Worm (Caenorhabditis elegans) whole organism, L4 larva: ENCODE results near the gene lir-1.

Experiments used
- D1046.2 ChIP-seq: fragments of 200-800 bp; sonication (Bioruptor generic); IDR thresholded peaks from 2 replicates; pipeline ENCODE4 v1.3.6; 2022; ENCODE audit warnings: missing genetic modification characterization, missing compliant biosample characterization
- F10B5.3 ChIP-seq: sonication (generic microtip); optimal IDR thresholded peaks from 2 replicates; lab custom pipeline; 2016; ENCODE audit warnings: mild to moderate bottlenecking, missing genetic modification characterization, missing compliant biosample characterization
- F26F4.8 ChIP-seq: fragments of 200-800 bp; sonication (Bioruptor generic); conservative IDR thresholded peaks from 2 replicates; pipeline ENCODE4 v1.3.6; 2022; ENCODE audit warnings: missing genetic modification characterization, missing compliant biosample characterization
- F44E2.7 ChIP-seq: fragments of 200-800 bp; sonication (Bioruptor generic); IDR thresholded peaks from 2 replicates; pipeline ENCODE4 v2.1.2; 2022; ENCODE audit warnings: missing genetic modification characterization, missing compliant biosample characterization
- T26A8.4 ChIP-seq: fragments of 200-800 bp; sonication (Bioruptor generic); IDR thresholded peaks from 2 replicates; pipeline ENCODE4 v1.3.6; 2022; ENCODE audit warnings: missing genetic modification characterization, missing compliant biosample characterization
- Y75B8A.6 ChIP-seq: fragments of 200-800 bp; sonication (Bioruptor generic); IDR thresholded peaks from 2 replicates; pipeline ENCODE4 v1.3.6; 2022; ENCODE audit warnings: missing genetic modification reagents, missing genetic modification characterization, missing compliant biosample characterization
- ZK337.2 ChIP-seq: fragments of 200-800 bp; sonication (Bioruptor generic); IDR thresholded peaks from 2 replicates; pipeline ENCODE4 v1.3.6; 2022; ENCODE audit warnings: missing genetic modification reagents, missing genetic modification characterization, missing compliant biosample characterization
- ZK546.5 ChIP-seq, 2 experiments: sonication (generic microtip); optimal IDR thresholded peaks; 2 replicates each; lab custom pipeline; 2017; ENCODE audit warnings: missing biosample characterization in 2 of 2, missing genetic modification characterization in 2 of 2
- ama-1 ChIP-seq: fragments of 150-350 bp; optimal IDR thresholded peaks from 2 replicates; lab custom pipeline; 2014; ENCODE audit warnings: inconsistent platforms, mixed read lengths
- ceh-32 ChIP-seq: sonication (generic microtip); optimal IDR thresholded peaks from 2 replicates; lab custom pipeline; 2016; ENCODE audit warnings: mild to moderate bottlenecking, missing genetic modification characterization, missing compliant biosample characterization; ENCODE audit not compliant: poor library complexity
- ces-1 ChIP-seq: fragments of 150-350 bp; sonication (generic microtip); optimal IDR thresholded peaks from 4 replicates; lab custom pipeline; 2014; ENCODE audit warnings: missing biosample characterization, missing genetic modification reagents, missing genetic modification characterization
- ctbp-1 ChIP-seq: fragments of 200-800 bp; sonication (Bioruptor generic); IDR thresholded peaks from 2 replicates; pipeline ENCODE4 v1.3.6; 2022; ENCODE audit warnings: missing genetic modification reagents, missing genetic modification characterization, missing compliant biosample characterization
- dmd-6 ChIP-seq: fragments of 200-800 bp; sonication (Bioruptor generic); IDR thresholded peaks from 2 replicates; pipeline ENCODE4 v1.3.6; 2022; ENCODE audit warnings: missing genetic modification reagents, missing genetic modification characterization, missing compliant biosample characterization
- dmd-9 ChIP-seq: fragments of 200-800 bp; sonication (Bioruptor generic); IDR thresholded peaks from 2 replicates; pipeline ENCODE4 v1.3.6; 2022; ENCODE audit warnings: missing genetic modification reagents, missing genetic modification characterization, missing compliant biosample characterization
- egl-27 ChIP-seq: sonication (generic microtip); optimal IDR thresholded peaks from 3 replicates; lab custom pipeline; 2017; ENCODE audit warnings: missing biosample characterization, missing genetic modification reagents, missing genetic modification characterization
- fkh-10 ChIP-seq: fragments of 150-350 bp; optimal IDR thresholded peaks from 2 replicates; lab custom pipeline; 2014; ENCODE audit warnings: missing biosample characterization, missing genetic modification reagents, missing genetic modification characterization
- hif-1 ChIP-seq, 2 experiments: sonication (generic microtip); optimal IDR thresholded peaks; 2 replicates each; lab custom pipeline; 2016 to 2017; ENCODE audit warnings: missing compliant biosample characterization in 2 of 2, missing genetic modification characterization in 2 of 2, missing genetic modification reagents in 2 of 2, missing genotype in 2 of 2, mild to moderate bottlenecking in 1 of 2
- hlh-30 ChIP-seq: sonication (generic microtip); optimal IDR thresholded peaks from 2 replicates; lab custom pipeline; 2017; ENCODE audit warnings: antibody characterized with exemption, mild to moderate bottlenecking, missing genetic modification characterization, missing compliant biosample characterization; ENCODE audit not compliant: insufficient read depth
- hmg-1.1 ChIP-seq: fragments of 200-800 bp; sonication (Bioruptor generic); IDR thresholded peaks from 2 replicates; pipeline ENCODE4 v1.3.6; 2022; ENCODE audit warnings: missing genetic modification reagents, missing genetic modification characterization, missing compliant biosample characterization
- lin-1 ChIP-seq: fragments of 200-800 bp; sonication (Bioruptor generic); IDR thresholded peaks from 2 replicates; pipeline ENCODE4 v1.3.6; 2022; ENCODE audit warnings: missing genetic modification reagents, missing genetic modification characterization, missing compliant biosample characterization
- lir-3 ChIP-seq: sonication (generic microtip); optimal IDR thresholded peaks from 2 replicates; lab custom pipeline; 2016; ENCODE audit warnings: mild to moderate bottlenecking, missing genetic modification characterization, missing compliant biosample characterization
- lsy-2 ChIP-seq, 2 experiments: fragments of 150-350 bp in 1 of 2; sonication (generic microtip) in 1 of 2; optimal IDR thresholded peaks; 2 replicates each; lab custom pipeline; 2014 to 2017; ENCODE audit warnings: missing biosample characterization in 2 of 2, missing genetic modification characterization in 2 of 2
- mdl-1 ChIP-seq, 2 experiments: fragments of 150-350 bp in 1 of 2; sonication (generic microtip) in 1 of 2; optimal IDR thresholded peaks; 2 replicates each; lab custom pipeline; 2014 to 2017; ENCODE audit warnings: missing biosample characterization in 2 of 2, missing genetic modification characterization in 2 of 2
- mes-2 ChIP-seq: sonication (generic microtip); optimal IDR thresholded peaks from 2 replicates; lab custom pipeline; 2016; ENCODE audit warnings: missing genotype, mild to moderate bottlenecking, missing genetic modification characterization, missing compliant biosample characterization; ENCODE audit not compliant: poor library complexity, severe bottlenecking
- mxl-2 ChIP-seq: fragments of 200-800 bp; sonication (Bioruptor generic); conservative IDR thresholded peaks from 2 replicates; pipeline ENCODE4 v1.3.6; 2022; ENCODE audit warnings: missing genetic modification reagents, missing genetic modification characterization, missing compliant biosample characterization
- nhr-111 ChIP-seq: fragments of 200-800 bp; sonication (Bioruptor generic); optimal IDR thresholded peaks from 2 replicates; lab custom pipeline; 2018; ENCODE audit warnings: mild to moderate bottlenecking, missing genetic modification characterization, missing compliant biosample characterization
- nhr-41 ChIP-seq: fragments of 200-800 bp; sonication (Bioruptor generic); IDR thresholded peaks from 2 replicates; pipeline ENCODE4 v1.3.6; 2022; ENCODE audit warnings: missing genetic modification reagents, missing genetic modification characterization, missing compliant biosample characterization
- nhr-42 ChIP-seq: fragments of 200-800 bp; sonication (Bioruptor generic); IDR thresholded peaks from 2 replicates; pipeline ENCODE4 v1.3.6; 2022; ENCODE audit warnings: missing genetic modification characterization, missing compliant biosample characterization
- nhr-76 ChIP-seq: fragments of 150-350 bp; optimal IDR thresholded peaks from 2 replicates; lab custom pipeline; 2014; ENCODE audit warnings: missing biosample characterization, missing genetic modification characterization
- nhr-77 ChIP-seq: fragments of 150-350 bp; optimal IDR thresholded peaks from 2 replicates; lab custom pipeline; 2014; ENCODE audit warnings: missing biosample characterization, missing genetic modification characterization
- pqm-1 ChIP-seq: sonication (generic microtip); optimal IDR thresholded peaks from 2 replicates; lab custom pipeline; 2017; ENCODE audit warnings: missing biosample characterization, missing genetic modification characterization
- rbr-2 ChIP-seq: sonication (generic microtip); optimal IDR thresholded peaks from 2 replicates; lab custom pipeline; 2016; ENCODE audit warnings: missing genotype, missing genetic modification characterization, missing compliant biosample characterization
- saeg-2 ChIP-seq: fragments of 200-800 bp; sonication (Bioruptor generic); IDR thresholded peaks from 2 replicates; pipeline ENCODE4 v1.3.6; 2022; ENCODE audit warnings: missing genetic modification reagents, missing genetic modification characterization, missing compliant biosample characterization
- spr-3 ChIP-seq: fragments of 200-800 bp; sonication (Bioruptor generic); optimal IDR thresholded peaks from 2 replicates; lab custom pipeline; 2018; ENCODE audit warnings: mild to moderate bottlenecking, missing genetic modification characterization, missing compliant biosample characterization
- tag-97 ChIP-seq: fragments of 200-800 bp; sonication (Bioruptor generic); IDR thresholded peaks from 2 replicates; pipeline ENCODE4 v1.3.6; 2022; ENCODE audit warnings: missing genetic modification characterization, missing compliant biosample characterization
- tra-1 ChIP-seq: fragments of 200-800 bp; sonication (Bioruptor generic); IDR thresholded peaks from 2 replicates; pipeline ENCODE4 v1.3.6; 2022; ENCODE audit warnings: missing genetic modification reagents, missing genetic modification characterization, missing compliant biosample characterization
- unc-130 ChIP-seq: sonication (generic microtip); optimal IDR thresholded peaks from 2 replicates; lab custom pipeline; 2016; ENCODE audit warnings: missing genetic modification reagents, missing genetic modification characterization, missing compliant biosample characterization
- unc-62 ChIP-seq, 3 experiments: fragments of 150-350 bp in 1 of 3; sonication (generic microtip); optimal IDR thresholded peaks in 2 of 3; peaks in 1 of 3; 1 replicate in 1 of 3; 2 replicates in 2 of 3; lab custom pipeline; 2014 to 2017; ENCODE audit warnings: missing biosample characterization in 3 of 3, missing genetic modification characterization in 3 of 3, missing genetic modification reagents in 3 of 3, missing genotype in 1 of 3
- vab-7 ChIP-seq: fragments of 200-800 bp; sonication (Bioruptor generic); IDR thresholded peaks from 2 replicates; pipeline ENCODE4 v1.3.6; 2022; ENCODE audit warnings: missing genetic modification reagents, missing genetic modification characterization, missing compliant biosample characterization

lir-1 gene

ce11 chrII:7708540-7708939, 36.7 kb downstream of the lir-1 start, which contains the start of gene B0495.9 (continued):
- TF ChIP-seq unc-130 (GFP tag; lab: Kevin White, UChicago), result peak; percentile 65
- TF ChIP-seq T26A8.4 (GFP tag; lab: Robert Waterston, UW), result peak; percentile 47; the same call in 1 of the 2 replicates
- 0 out of 2 replicates have a peak, but pooled peaks have one; percentile 19 for TF ChIP-seq tra-1 (GFP tag; lab: Robert Waterston, UW)
- peak; percentile 92 for TF ChIP-seq mes-2
- 0 out of 2 replicates have a peak, but pooled peaks have one; percentile 17 for TF ChIP-seq dmd-9 (GFP tag; lab: Robert Waterston, UW)
- TF ChIP-seq Y75B8A.6 (GFP tag; lab: Robert Waterston, UW), result no peak
- TF ChIP-seq nhr-111 (GFP tag; lab: Kevin White, UChicago), result no peak
- no peak for TF ChIP-seq ceh-32 (tag; lab: Kevin White, UChicago)
- 0 out of 2 replicates have a peak, but pooled peaks have one; percentile 7 for TF ChIP-seq nhr-41 (GFP tag; lab: Robert Waterston, UW)
- TF ChIP-seq rbr-2 (tag; lab: Kevin White, UChicago), result peak; percentile 37
- TF ChIP-seq hmg-1.1 (GFP tag; lab: Robert Waterston, UW), result peak; percentile 61; the same call in 1 of the 2 replicates
- TF ChIP-seq ama-1, result no peak

DNA sequence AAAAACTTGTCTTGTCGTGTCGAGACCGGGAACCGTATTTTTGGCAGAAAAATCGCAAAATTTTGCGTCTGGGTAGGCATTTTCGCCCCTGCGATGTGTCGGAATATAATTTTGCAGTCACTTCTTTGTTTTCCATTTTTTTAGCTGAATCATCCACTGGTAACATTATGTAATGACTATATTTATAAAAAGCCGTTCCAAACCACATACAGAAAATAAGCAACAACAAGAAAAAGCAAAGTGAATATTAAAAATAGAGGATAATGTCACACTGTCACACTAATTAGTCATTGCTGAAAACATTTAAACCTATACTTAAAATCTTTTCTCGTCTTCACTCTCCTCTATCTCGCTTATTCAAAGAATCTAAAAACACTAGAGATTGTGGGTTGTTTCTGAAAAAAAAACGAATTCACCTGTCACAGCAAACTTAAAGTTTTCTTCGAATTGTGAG, 37.5 kb downstream of the lir-1 start, which contains the start of gene sre-1:
Gene sre-1 (plus strand): TSS at position 404 of the 454 bp plus-strand sequence.
- TF ChIP-seq spr-3 (GFP tag; lab: Kevin White, UChicago) (no peak), F44E2.7 (no peak), vab-7 (GFP tag; lab: Robert Waterston, UW) (no peak), ZK337.2 (no peak), saeg-2 (GFP tag; lab: Robert Waterston, UW) (no peak), nhr-77 (tag; lab: Kevin White, UChicago) (no peak), ama-1 (no peak), F10B5.3 (tag; lab: Kevin White, UChicago) (no peak), nhr-76 (tag; lab: Kevin White, UChicago) (no peak), lin-1 (no peak), lir-3 (tag; lab: Kevin White, UChicago) (no peak), hif-1 (tag; optimal IDR thresholded peaks at IDR 0.05; lab: Kevin White, UChicago) (no peak), egl-27 (tag; lab: Kevin White, UChicago) (no peak), tag-97 (no peak), D1046.2 (GFP tag; lab: Robert Waterston, UW) (no peak), nhr-111 (GFP tag; lab: Kevin White, UChicago) (no peak), F26F4.8 (GFP tag; lab: Robert Waterston, UW) (no peak), ZK546.5 (tag; optimal IDR thresholded peaks at IDR 0.05; lab: Kevin White, UChicago) (no peak)
- TF ChIP-seq, all 104 proteins: peak for 0

DNA sequence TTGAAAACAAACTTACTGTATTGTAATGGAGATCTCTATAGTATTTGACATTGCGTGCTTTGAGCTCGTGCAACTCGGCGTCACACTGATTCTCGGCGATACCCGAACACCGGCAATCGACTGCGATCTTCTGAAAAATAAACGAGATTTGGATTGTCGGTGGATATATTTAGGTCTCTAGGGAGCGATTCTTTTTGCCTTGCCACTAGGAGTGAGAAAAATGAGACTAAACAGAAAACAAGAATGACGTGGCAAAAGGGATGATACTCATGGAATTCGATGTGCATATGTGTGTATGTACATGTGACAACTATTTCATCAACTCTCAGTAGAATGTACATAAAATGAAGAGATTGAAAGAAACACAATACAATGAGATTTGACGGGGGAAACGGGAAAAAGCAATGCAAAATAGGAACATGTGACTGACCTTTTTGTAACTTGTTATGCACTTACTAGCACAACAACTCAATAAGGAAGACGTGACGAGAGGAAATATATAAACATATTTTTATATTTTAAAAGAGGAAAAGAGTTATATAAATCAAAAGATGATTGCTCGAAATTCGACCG, 42.9 kb downstream of the lir-1 start:
- peak in 1 of 2 experiments; percentile 27 for TF ChIP-seq mdl-1 (tag; optimal IDR thresholded peaks at IDR 0.05; lab: Kevin White, UChicago)
- TF ChIP-seq pqm-1 (tag; lab: Kevin White, UChicago), result no peak
- peak; percentile 25 for TF ChIP-seq rbr-2 (tag; lab: Kevin White, UChicago)
- TF ChIP-seq nhr-42 (GFP tag; lab: Robert Waterston, UW), result no peak
- TF ChIP-seq lsy-2 (tag; optimal IDR thresholded peaks at IDR 0.05; lab: Kevin White, UChicago), result peak in 1 of 2 experiments; percentile 27
- TF ChIP-seq mxl-2 (GFP tag; lab: Robert Waterston, UW), result no peak
- peak; percentile 53 for TF ChIP-seq hlh-30 (tag; lab: Kevin White, UChicago)
- peak; percentile 77 for TF ChIP-seq fkh-10 (GFP tag; lab: Kevin White, UChicago)
- TF ChIP-seq ces-1 (GFP tag; lab: Kevin White, UChicago), result peak; percentile 84
- no peak for TF ChIP-seq F26F4.8 (GFP tag; lab: Robert Waterston, UW)
- TF ChIP-seq ctbp-1 (GFP tag; lab: Robert Waterston, UW), result peak; percentile 21; the same call in 1 of the 2 replicates
- TF ChIP-seq unc-62 (GFP tag; optimal IDR thresholded peaks at IDR 0.05 in 1 of 2; lab: Kevin White, UChicago), result peak in 1 of 2 experiments; percentile 77
- TF ChIP-seq unc-62 (tag; optimal IDR thresholded peaks at IDR 0.05; lab: Kevin White, UChicago), result no peak
- TF ChIP-seq dmd-6 (GFP tag; lab: Robert Waterston, UW), result peak; percentile 30; the same call in 1 of the 2 replicates
